Worm (Caenorhabditis elegans): ENCODE data around the gene F47B8.5.

The F47B8.5 gene

ce11 chrV:14294396-14294795 lies 33.3 kb downstream of the F47B8.5 start, which contains the start of gene F14D7.9:
F14D7.9 (plus strand) TSS chrV:14294696.
- no peak for TF ChIP-seq ref-1 (GFP tag; conservative IDR thresholded peaks at IDR 0.05)
- no peak for TF ChIP-seq flt-1 (GFP tag; IDR thresholded peaks at IDR 0.05)
- no peak for TF ChIP-seq med-1 (GFP tag; optimal IDR thresholded peaks at IDR 0.05; ENCODE audit: insufficient read depth)
- no peak for TF ChIP-seq klf-2 (GFP tag; conservative IDR thresholded peaks at IDR 0.05)
- TF ChIP-seq ztf-29 (GFP tag; IDR thresholded peaks at IDR 0.05), result no peak
- TF ChIP-seq T22C8.4 (GFP tag; IDR thresholded peaks at IDR 0.05), result no peak
- TF ChIP-seq ztf-23 (GFP tag; IDR thresholded peaks at IDR 0.05), result no peak
- no peak for TF ChIP-seq tab-1 (GFP tag; IDR thresholded peaks at IDR 0.05)
- no peak for TF ChIP-seq cog-1 (tag; optimal IDR thresholded peaks at IDR 0.05)

DNA sequence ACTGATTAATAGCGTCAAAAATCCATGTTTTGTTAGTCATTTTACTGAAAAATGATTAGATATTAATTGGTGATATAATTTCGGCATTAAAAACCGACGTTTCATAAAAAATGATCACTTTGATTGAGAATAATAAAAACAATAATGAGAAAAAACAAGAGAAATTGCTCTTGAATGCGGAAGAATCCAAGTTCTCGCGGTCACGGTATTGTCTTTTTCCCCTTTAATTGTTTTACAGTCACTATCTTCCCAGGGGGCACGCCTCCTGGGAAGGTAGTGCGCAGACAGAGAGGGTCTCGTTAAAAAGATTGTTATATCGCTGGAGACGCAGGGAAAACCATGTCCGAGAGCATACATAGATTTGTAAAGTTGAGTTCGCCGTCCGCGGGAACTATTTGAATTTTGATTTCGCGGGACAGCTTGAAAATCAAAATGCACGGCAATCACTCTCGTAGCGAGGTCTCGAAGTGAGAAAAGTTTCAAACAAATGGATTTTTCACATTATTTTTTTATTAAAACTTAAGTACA lies 33.9 kb downstream of the F47B8.5 start, which contains the start of gene F14D7.2:
Gene F14D7.2, minus strand, starts transcription at position 51 of the 528 bp plus-strand sequence.
- TF ChIP-seq T22C8.4 (GFP tag; IDR thresholded peaks at IDR 0.05), result no peak
- TF ChIP-seq tab-1 (GFP tag; IDR thresholded peaks at IDR 0.05), result no peak
- TF ChIP-seq klf-2 (GFP tag; conservative IDR thresholded peaks at IDR 0.05), result no peak

DNA sequence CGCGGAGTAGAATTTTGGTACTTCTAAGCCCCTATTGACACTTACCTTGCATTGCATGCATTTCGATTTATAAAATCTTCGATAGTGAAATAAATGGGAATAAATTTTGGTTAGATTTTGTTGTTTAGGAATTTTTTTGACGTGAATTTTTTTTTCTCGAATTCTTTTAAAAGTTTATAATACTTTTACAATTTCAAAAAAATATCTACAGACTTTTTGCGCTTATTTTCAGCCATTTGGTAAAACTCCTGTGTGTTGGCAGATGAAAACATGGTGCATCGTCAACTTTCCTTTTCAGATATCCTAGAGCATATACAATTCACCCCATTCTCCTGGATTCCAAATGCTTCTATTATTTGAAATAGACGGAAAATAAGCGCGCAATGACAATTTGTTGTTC lies 37.0 kb downstream of the F47B8.5 start, which contains the start of gene F14D7.18:
Gene F14D7.18, minus strand, starts transcription at position 101 of the 400 bp plus-strand sequence.
- TF ChIP-seq ztf-29 (GFP tag; IDR thresholded peaks at IDR 0.05), result no peak
- TF ChIP-seq flt-1 (GFP tag; IDR thresholded peaks at IDR 0.05), result no peak
- TF ChIP-seq cog-1 (tag; optimal IDR thresholded peaks at IDR 0.05), result no peak
- TF ChIP-seq ztf-23 (GFP tag; IDR thresholded peaks at IDR 0.05), result no peak
- TF ChIP-seq ref-1 (GFP tag; conservative IDR thresholded peaks at IDR 0.05), result no peak
- no peak for TF ChIP-seq tab-1 (GFP tag; IDR thresholded peaks at IDR 0.05)
- no peak for TF ChIP-seq klf-2 (GFP tag; conservative IDR thresholded peaks at IDR 0.05)
- TF ChIP-seq med-1 (GFP tag; optimal IDR thresholded peaks at IDR 0.05; ENCODE audit: insufficient read depth), result no peak

DNA sequence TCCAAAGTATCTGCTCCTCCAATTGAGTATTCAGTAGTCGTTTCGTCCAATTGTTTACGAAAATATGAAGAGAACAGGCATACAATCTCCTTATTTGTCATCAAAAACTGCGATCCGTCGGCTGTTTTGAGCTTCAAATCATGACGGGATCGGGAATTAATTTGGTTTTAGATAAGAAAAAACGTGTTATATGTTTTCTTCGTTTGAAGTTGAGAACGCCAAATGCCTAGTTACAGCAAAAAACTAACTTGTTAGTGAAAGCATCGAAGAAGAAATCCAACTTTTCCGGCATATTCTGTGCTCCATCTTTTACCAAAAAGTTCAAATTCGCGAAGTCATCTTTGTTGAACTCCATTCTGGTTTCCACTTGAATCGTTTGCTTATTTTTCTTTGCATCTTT lies 38.3 kb downstream of the F47B8.5 start, which contains the start of gene F14D7.1:
Gene F14D7.1, minus strand, starts transcription at position 101 of the 400 bp plus-strand sequence.
- no peak for TF ChIP-seq flt-1 (GFP tag; IDR thresholded peaks at IDR 0.05)
- TF ChIP-seq med-1 (GFP tag; optimal IDR thresholded peaks at IDR 0.05; ENCODE audit: insufficient read depth), result no peak
- no peak for TF ChIP-seq ref-1 (GFP tag; conservative IDR thresholded peaks at IDR 0.05)
- TF ChIP-seq ztf-23 (GFP tag; IDR thresholded peaks at IDR 0.05), result no peak
- TF ChIP-seq T22C8.4 (GFP tag; IDR thresholded peaks at IDR 0.05), result no peak
- TF ChIP-seq tab-1 (GFP tag; IDR thresholded peaks at IDR 0.05), result no peak
- TF ChIP-seq klf-2 (GFP tag; conservative IDR thresholded peaks at IDR 0.05), result no peak
- no peak for TF ChIP-seq ztf-29 (GFP tag; IDR thresholded peaks at IDR 0.05)
- no peak for TF ChIP-seq cog-1 (tag; optimal IDR thresholded peaks at IDR 0.05)

- no peak for TF ChIP-seq ztf-29 (GFP tag; IDR thresholded peaks at IDR 0.05)
- no peak for TF ChIP-seq med-1 (GFP tag; optimal IDR thresholded peaks at IDR 0.05; ENCODE audit: insufficient read depth)
- no peak for TF ChIP-seq T22C8.4 (GFP tag; IDR thresholded peaks at IDR 0.05)
- no peak for TF ChIP-seq ref-1 (GFP tag; conservative IDR thresholded peaks at IDR 0.05)
- no peak for TF ChIP-seq ztf-23 (GFP tag; IDR thresholded peaks at IDR 0.05)
- no peak for TF ChIP-seq cog-1 (tag; optimal IDR thresholded peaks at IDR 0.05)
- no peak for TF ChIP-seq klf-2 (GFP tag; conservative IDR thresholded peaks at IDR 0.05)
- TF ChIP-seq tab-1 (GFP tag; IDR thresholded peaks at IDR 0.05), result no peak
- no peak for TF ChIP-seq flt-1 (GFP tag; IDR thresholded peaks at IDR 0.05)
These were observed 41.9 kb downstream of the F47B8.5 start, which contains the start of gene F40G12.11 for ce11 chrV:14285803-14286202. F40G12.11 (plus strand) TSS chrV:14286171.

- TF ChIP-seq cog-1 (tag; optimal IDR thresholded peaks at IDR 0.05) (no peak), klf-2 (GFP tag; conservative IDR thresholded peaks at IDR 0.05) (no peak), ztf-29 (GFP tag; IDR thresholded peaks at IDR 0.05) (no peak), flt-1 (GFP tag; IDR thresholded peaks at IDR 0.05) (no peak), ref-1 (GFP tag; conservative IDR thresholded peaks at IDR 0.05) (no peak), T22C8.4 (GFP tag; IDR thresholded peaks at IDR 0.05) (no peak), ztf-23 (GFP tag; IDR thresholded peaks at IDR 0.05) (no peak), med-1 (GFP tag; optimal IDR thresholded peaks at IDR 0.05; ENCODE audit: insufficient read depth) (no peak)
These were observed 44.4 kb downstream of the F47B8.5 start, which contains the start of gene F40G12.10 for ce11 chrV:14283241-14283640. F40G12.10 (plus strand) TSS chrV:14283541.

DNA sequence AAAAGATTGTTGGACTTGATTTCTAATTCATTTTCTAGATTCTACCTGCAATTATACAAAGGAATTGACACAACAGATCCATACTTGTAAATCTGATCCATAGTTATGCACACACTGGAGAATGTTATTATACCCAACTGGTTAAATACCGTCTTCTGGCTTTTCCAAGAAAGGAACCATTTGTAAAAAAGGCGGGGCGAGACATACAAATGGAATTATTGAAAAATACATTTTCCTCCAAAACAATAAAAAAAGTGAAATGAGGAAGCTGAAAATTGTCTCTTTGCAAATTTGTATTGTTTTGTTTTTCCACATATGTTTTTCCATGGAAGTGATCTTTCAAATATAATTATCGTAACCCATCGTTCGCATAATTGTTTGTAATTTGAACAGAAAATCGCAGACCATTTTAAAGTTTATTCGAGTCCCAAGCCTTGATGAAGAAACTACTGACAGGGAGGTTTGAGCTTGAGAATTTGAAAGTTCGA lies 45.4 kb downstream of the F47B8.5 start, which contains the start of the genes srt-74 and F40G12.9:
Gene srt-74, minus strand, starts transcription at position 101 of the 488 bp plus-strand sequence.
Gene F40G12.9, plus strand, starts transcription at position 438 of the 488 bp plus-strand sequence.
- TF ChIP-seq klf-2 (GFP tag; conservative IDR thresholded peaks at IDR 0.05), result no peak
- TF ChIP-seq ztf-23 (GFP tag; IDR thresholded peaks at IDR 0.05), result no peak
- TF ChIP-seq cog-1 (tag; optimal IDR thresholded peaks at IDR 0.05), result no peak
- no peak for TF ChIP-seq med-1 (GFP tag; optimal IDR thresholded peaks at IDR 0.05; ENCODE audit: insufficient read depth)
- TF ChIP-seq ref-1 (GFP tag; conservative IDR thresholded peaks at IDR 0.05), result no peak
- TF ChIP-seq flt-1 (GFP tag; IDR thresholded peaks at IDR 0.05), result no peak
- TF ChIP-seq tab-1 (GFP tag; IDR thresholded peaks at IDR 0.05), result no peak
- TF ChIP-seq T22C8.4 (GFP tag; IDR thresholded peaks at IDR 0.05), result no peak
- TF ChIP-seq ztf-29 (GFP tag; IDR thresholded peaks at IDR 0.05), result no peak

- TF ChIP-seq T22C8.4 (GFP tag; IDR thresholded peaks at IDR 0.05) (no peak), ref-1 (GFP tag; conservative IDR thresholded peaks at IDR 0.05) (no peak), med-1 (GFP tag; optimal IDR thresholded peaks at IDR 0.05; ENCODE audit: insufficient read depth) (no peak), ztf-23 (GFP tag; IDR thresholded peaks at IDR 0.05) (no peak), cog-1 (tag; optimal IDR thresholded peaks at IDR 0.05) (no peak), tab-1 (GFP tag; IDR thresholded peaks at IDR 0.05) (no peak), klf-2 (GFP tag; conservative IDR thresholded peaks at IDR 0.05) (no peak), ztf-29 (GFP tag; IDR thresholded peaks at IDR 0.05) (no peak), flt-1 (GFP tag; IDR thresholded peaks at IDR 0.05) (no peak)
These were observed 47.9 kb downstream of the F47B8.5 start, which contains the start of gene srt-33 for ce11 chrV:14279777-14280176. srt-33 (minus strand) TSS chrV:14279877.
